Worm (Caenorhabditis elegans): ENCODE measurements around the gene elt-3.

DNA sequence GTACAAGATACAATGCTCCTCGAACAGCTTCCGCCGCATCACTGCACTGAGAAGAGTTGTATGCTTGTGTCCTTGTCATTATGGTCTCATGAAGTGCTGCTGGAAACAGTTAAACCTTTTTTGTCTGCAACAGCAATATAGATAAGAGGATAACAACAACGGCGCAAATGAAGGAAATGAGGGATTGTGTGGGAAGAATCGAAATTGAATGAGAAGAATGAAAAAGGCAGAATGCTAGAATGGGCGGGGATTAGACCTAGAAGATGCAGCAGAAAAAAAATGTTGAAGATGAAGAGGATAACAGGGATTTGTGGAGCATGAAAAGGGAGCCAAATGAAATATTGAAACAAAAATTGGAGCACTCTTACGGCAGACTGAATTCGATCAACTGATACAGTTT lies 41.4 kb upstream of the elt-3 start, which contains the start of gene sra-37:
- TF ChIP-seq Y5F2A.4 (GFP tag; optimal IDR thresholded peaks at IDR 0.05), result no peak
- TF ChIP-seq nhr-10 (tag; optimal IDR thresholded peaks at IDR 0.05), result no peak
- no peak for TF ChIP-seq nhr-25 (tag; optimal IDR thresholded peaks at IDR 0.05; ENCODE audit: borderline replicate concordance, insufficient read depth)
- no peak for TF ChIP-seq madf-9 (GFP tag; conservative IDR thresholded peaks at IDR 0.05)
- no peak for TF ChIP-seq nhr-111 (GFP tag; optimal IDR thresholded peaks at IDR 0.05)
- no peak for TF ChIP-seq unc-62 (GFP tag; optimal IDR thresholded peaks at IDR 0.05 in 1 of 2)
- TF ChIP-seq unc-62 (tag; optimal IDR thresholded peaks at IDR 0.05), result no peak
- TF ChIP-seq lin-13 (GFP tag; optimal IDR thresholded peaks at IDR 0.05), result no peak
- TF ChIP-seq dmd-9 (GFP tag; IDR thresholded peaks at IDR 0.05), result no peak

Data from whole organism, L4 larva.